Fruit fly (Drosophila melanogaster): ENCODE measurements around the gene Hgsnat.

The Hgsnat gene

DNA sequence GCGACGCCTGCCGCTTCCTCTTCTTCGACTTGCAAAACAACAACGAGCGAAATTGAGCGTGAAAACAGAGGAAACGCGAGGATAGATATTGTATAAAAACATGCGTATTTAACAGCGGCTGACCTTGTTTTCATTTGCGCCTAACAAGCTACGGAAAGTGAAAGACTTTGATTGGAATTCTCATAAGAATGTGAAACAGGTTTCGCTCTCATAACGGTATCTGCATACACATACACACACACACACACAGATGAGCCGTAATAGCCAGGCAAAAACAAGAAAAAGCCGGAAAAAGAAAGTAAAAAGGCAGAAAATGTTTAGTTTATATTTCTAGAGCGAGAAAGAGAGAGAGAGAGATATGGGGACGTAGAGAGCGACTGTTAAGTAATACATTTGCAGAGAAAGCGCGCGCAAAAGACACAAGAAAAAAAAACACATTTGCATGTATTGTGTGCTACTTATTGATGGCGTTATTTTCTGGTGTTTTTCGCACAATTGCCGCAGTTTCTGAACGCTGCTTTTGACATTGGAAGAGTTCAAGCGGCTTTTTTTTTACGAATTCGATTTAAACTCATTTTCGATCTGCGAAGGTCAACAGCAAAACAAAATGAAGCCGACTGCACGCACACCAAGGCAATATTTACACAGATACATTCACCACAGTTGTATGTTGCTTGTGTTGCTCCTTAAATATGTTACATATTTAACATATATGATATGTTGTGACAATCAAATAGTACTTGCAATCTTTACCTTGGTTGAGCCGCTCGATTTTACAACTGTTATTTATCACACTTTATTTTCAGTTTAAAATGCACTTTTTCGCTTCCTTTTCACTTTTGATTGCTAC lies 18.9 kb downstream of the Hgsnat start:
- TF ChIP-seq CG9948 (tag; optimal IDR thresholded peaks at IDR 0.05) (no peak), fd96Ca (GFP tag; IDR thresholded peaks at IDR 0.05) (no peak), CG13204 (GFP tag; optimal IDR thresholded peaks at IDR 0.05) (no peak), rn (GFP tag; IDR thresholded peaks at IDR 0.05) (no peak), Pif1A (GFP tag; optimal IDR thresholded peaks at IDR 0.05) (peak; percentile 7), Pif1B (GFP tag; optimal IDR thresholded peaks at IDR 0.05) (peak; percentile 14), EcR (GFP tag; optimal IDR thresholded peaks at IDR 0.05) (peak; percentile 31), CG17806 (tag; optimal IDR thresholded peaks at IDR 0.05) (no peak), Ets98B (GFP tag; IDR thresholded peaks at IDR 0.05) (no peak)

DNA sequence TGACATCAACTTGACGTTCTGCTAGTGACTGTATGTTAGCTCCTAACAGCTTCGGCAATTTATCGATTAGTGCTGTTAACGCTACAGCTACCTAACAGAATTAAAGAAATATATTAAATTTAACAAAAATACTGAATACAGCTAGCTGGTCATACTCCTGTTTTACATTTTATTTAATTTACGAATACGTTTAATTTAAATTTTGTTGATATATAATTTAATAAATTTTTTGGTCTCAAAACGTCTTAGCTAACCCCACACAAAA lies 19.5 kb downstream of the Hgsnat start, which contains the start of gene CG44774:
CG44774 (minus strand) TSS at position 34 of the 265 bp plus-strand sequence.
- no peak for TF ChIP-seq gl (tag; optimal IDR thresholded peaks at IDR 0.05)
- no peak for TF ChIP-seq CG17806 (tag; optimal IDR thresholded peaks at IDR 0.05)
- TF ChIP-seq CG8301 (tag; optimal IDR thresholded peaks at IDR 0.05), result no peak
- TF ChIP-seq Snoo (tag; optimal IDR thresholded peaks at IDR 0.05), result no peak
- TF ChIP-seq CG34367 (tag; optimal IDR thresholded peaks at IDR 0.05), result no peak
- TF ChIP-seq CG15710 (tag; optimal IDR thresholded peaks at IDR 0.05), result no peak
- TF ChIP-seq Pif1B (GFP tag; optimal IDR thresholded peaks at IDR 0.05), result no peak
- no peak for TF ChIP-seq CG10348 (GFP tag; IDR thresholded peaks at IDR 0.05)
- no peak for TF ChIP-seq CG9948 (tag; optimal IDR thresholded peaks at IDR 0.05)
- TF ChIP-seq D1 (tag; optimal IDR thresholded peaks at IDR 0.05), result no peak
- TF ChIP-seq Pif1A (GFP tag; optimal IDR thresholded peaks at IDR 0.05), result no peak
- TF ChIP-seq rn (GFP tag; IDR thresholded peaks at IDR 0.05), result no peak
- no peak for TF ChIP-seq CG32121 (GFP tag; IDR thresholded peaks at IDR 0.05)
- TF ChIP-seq Ets98B (GFP tag; IDR thresholded peaks at IDR 0.05), result no peak
- TF ChIP-seq EcR (GFP tag; optimal IDR thresholded peaks at IDR 0.05), result no peak

DNA sequence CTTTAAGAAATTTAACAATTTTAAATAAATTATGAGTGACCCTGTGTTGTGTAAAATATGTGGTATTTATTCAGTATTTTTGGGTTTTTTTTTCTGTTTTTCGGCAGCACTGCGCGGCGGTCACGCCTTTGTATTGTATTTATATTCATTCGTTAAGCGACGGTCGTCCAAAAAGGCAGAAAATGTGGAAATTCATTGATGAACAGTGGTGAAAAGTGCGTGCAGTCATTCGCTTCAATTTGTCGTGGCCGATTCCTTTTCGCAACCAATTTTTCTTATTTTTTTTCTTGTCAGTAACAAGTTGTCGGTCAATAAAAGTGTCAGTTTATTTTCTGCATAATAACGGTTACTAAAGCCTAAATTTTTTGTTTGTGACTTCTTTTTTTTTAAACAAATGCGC lies 20.5 kb downstream of the Hgsnat start, which contains the start of gene Ptp4E:
Ptp4E (plus strand) TSS at position 143 of the 400 bp plus-strand sequence.
- no peak for TF ChIP-seq Pif1B (GFP tag; optimal IDR thresholded peaks at IDR 0.05)
- peak; percentile 8 for TF ChIP-seq EcR (GFP tag; optimal IDR thresholded peaks at IDR 0.05)

DNA sequence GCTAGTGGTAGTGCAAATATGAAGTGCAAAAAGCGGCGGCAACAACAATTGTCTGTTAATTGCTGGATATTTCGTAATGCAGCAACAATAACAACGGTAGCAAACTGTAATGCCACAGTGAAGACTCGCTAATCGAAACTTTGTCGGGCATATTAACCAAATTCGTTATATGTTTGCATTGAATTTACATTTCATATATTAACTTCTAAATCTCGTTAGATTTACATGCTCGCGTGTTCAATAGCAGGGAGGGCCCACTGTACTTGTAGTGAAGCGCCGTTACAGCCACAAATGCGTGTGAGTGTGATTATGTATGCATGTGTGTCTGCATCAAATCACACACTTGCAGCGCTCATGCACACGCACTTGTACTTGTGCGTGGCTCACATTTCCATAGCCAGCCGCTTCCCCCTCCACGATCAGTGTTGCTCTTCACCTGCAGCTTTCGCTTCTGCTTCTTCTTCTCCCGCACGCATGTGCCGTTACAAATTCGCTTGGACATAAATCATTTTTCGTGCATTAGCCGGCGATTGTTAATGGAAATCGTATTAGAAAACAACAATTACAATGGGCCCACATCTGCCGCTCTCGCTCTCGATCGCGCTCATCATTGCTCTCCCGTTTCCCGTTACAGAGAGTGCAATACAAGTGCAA lies 21.4 kb downstream of the Hgsnat start:
- peak; percentile 98 for TF ChIP-seq CG32121 (GFP tag; IDR thresholded peaks at IDR 0.05)
- TF ChIP-seq Snoo (tag; optimal IDR thresholded peaks at IDR 0.05), result peak; percentile 92
- peak; percentile 99 for TF ChIP-seq CG4496 (GFP tag; IDR thresholded peaks at IDR 0.05)
- TF ChIP-seq gl (tag; optimal IDR thresholded peaks at IDR 0.05), result peak; percentile 90
- TF ChIP-seq CG8159 (tag; optimal IDR thresholded peaks at IDR 0.05), result peak; percentile 94
- TF ChIP-seq CG17806 (tag; optimal IDR thresholded peaks at IDR 0.05), result peak; percentile 94
- peak; percentile 99 for TF ChIP-seq fd96Ca (GFP tag; IDR thresholded peaks at IDR 0.05)
- peak; percentile 97 for TF ChIP-seq CG14655 (GFP tag; optimal IDR thresholded peaks at IDR 0.05)
- TF ChIP-seq rn (GFP tag; IDR thresholded peaks at IDR 0.05), result peak; percentile 96
- peak; percentile 97 for TF ChIP-seq CG8301 (tag; optimal IDR thresholded peaks at IDR 0.05)
- TF ChIP-seq CG9948 (tag; optimal IDR thresholded peaks at IDR 0.05), result peak; percentile 92
- TF ChIP-seq CG34367 (tag; optimal IDR thresholded peaks at IDR 0.05), result peak; percentile 95
- TF ChIP-seq Pif1A (GFP tag; optimal IDR thresholded peaks at IDR 0.05), result peak; percentile 95
- peak; percentile 99 for TF ChIP-seq Ets98B (GFP tag; IDR thresholded peaks at IDR 0.05)
- peak; percentile 89 for TF ChIP-seq CG13204 (GFP tag; optimal IDR thresholded peaks at IDR 0.05)
- TF ChIP-seq CG10348 (GFP tag; IDR thresholded peaks at IDR 0.05), result peak; percentile 96
- TF ChIP-seq D1 (tag; optimal IDR thresholded peaks at IDR 0.05), result peak; percentile 79
- peak; percentile 96 for TF ChIP-seq CG15710 (tag; optimal IDR thresholded peaks at IDR 0.05)
- TF ChIP-seq CG12605 (GFP tag; IDR thresholded peaks at IDR 0.05), result peak; percentile 95
- no peak for TF ChIP-seq EcR (GFP tag; optimal IDR thresholded peaks at IDR 0.05)
- peak; percentile 95 for TF ChIP-seq Pif1B (GFP tag; optimal IDR thresholded peaks at IDR 0.05)

DNA sequence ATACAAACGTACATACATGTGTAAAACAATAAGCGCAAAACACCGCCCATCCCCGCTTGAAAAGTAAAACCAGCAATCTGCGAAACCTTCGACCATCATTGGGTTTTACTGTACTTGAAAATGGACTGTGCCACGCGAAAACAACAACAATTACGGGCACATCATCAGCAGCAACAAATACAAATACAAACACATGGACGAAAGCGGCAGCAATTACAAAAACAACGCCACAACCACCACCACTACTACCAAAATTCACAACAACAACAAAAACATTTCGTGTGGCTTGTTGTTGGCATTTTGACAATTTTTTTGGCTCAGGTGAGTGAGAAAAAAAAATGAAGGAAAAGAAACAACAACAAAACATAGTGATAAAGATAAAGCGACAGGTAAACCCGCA lies 22.0 kb downstream of the Hgsnat start:
- TF ChIP-seq CG10348 (GFP tag; IDR thresholded peaks at IDR 0.05), result no peak
- TF ChIP-seq CG32121 (GFP tag; IDR thresholded peaks at IDR 0.05), result no peak
- no peak for TF ChIP-seq CG4496 (GFP tag; IDR thresholded peaks at IDR 0.05)
- TF ChIP-seq EcR (GFP tag; optimal IDR thresholded peaks at IDR 0.05), result no peak
- TF ChIP-seq D1 (tag; optimal IDR thresholded peaks at IDR 0.05), result no peak
- TF ChIP-seq CG8301 (tag; optimal IDR thresholded peaks at IDR 0.05), result no peak
- no peak for TF ChIP-seq CG14655 (GFP tag; optimal IDR thresholded peaks at IDR 0.05)
- no peak for TF ChIP-seq CG17806 (tag; optimal IDR thresholded peaks at IDR 0.05)
- TF ChIP-seq Pif1B (GFP tag; optimal IDR thresholded peaks at IDR 0.05), result no peak
- no peak for TF ChIP-seq CG9948 (tag; optimal IDR thresholded peaks at IDR 0.05)
- no peak for TF ChIP-seq Pif1A (GFP tag; optimal IDR thresholded peaks at IDR 0.05)

dm6 chrX:4941512-4941911 lies 23.0 kb downstream of the Hgsnat start:
- TF ChIP-seq Pif1B (GFP tag; optimal IDR thresholded peaks at IDR 0.05) (peak; percentile 9), fd96Ca (GFP tag; IDR thresholded peaks at IDR 0.05) (no peak), CG14655 (GFP tag; optimal IDR thresholded peaks at IDR 0.05) (no peak)
